Fruit fly (Drosophila melanogaster) whole organism, embryonic: ENCODE measurements around the gene pasi2.

Experiments
- Adf1 ChIP-seq: fragments of 200-800 bp; sonication (Bioruptor generic); IDR thresholded peaks from 2 replicates; pipeline ENCODE4 v1.3.6; 2022; ENCODE audit warnings: missing biosample characterization, missing genetic modification characterization
- Aef1 ChIP-seq: fragments of 200-800 bp; sonication (Bioruptor generic); IDR thresholded peaks from 3 replicates; pipeline ENCODE4 v1.3.6; 2022; ENCODE audit warnings: missing biosample characterization, missing genetic modification characterization
- Atf6 ChIP-seq: fragments of 200-800 bp; sonication (Bioruptor generic); IDR thresholded peaks from 2 replicates; pipeline ENCODE4 v1.3.6; 2022; ENCODE audit warnings: missing biosample characterization, missing genetic modification characterization
- BtbVII ChIP-seq: fragments of 200-800 bp; sonication (Bioruptor generic); optimal IDR thresholded peaks from 3 replicates; lab custom pipeline; 2017; ENCODE audit warnings: missing biosample characterization, mild to moderate bottlenecking, missing genetic modification characterization
- CG10979 ChIP-seq: fragments of 200-800 bp; sonication (Bioruptor generic); optimal IDR thresholded peaks from 2 replicates; lab custom pipeline; 2018; ENCODE audit warnings: missing biosample characterization, mild to moderate bottlenecking, missing genetic modification characterization, moderate library complexity
- CG12744 ChIP-seq: fragments of 200-800 bp; sonication (Bioruptor generic); optimal IDR thresholded peaks from 2 replicates; lab custom pipeline; 2016; ENCODE audit warnings: missing biosample characterization, missing genetic modification characterization
- CG13287 ChIP-seq: fragments of 200-800 bp; sonication (Bioruptor generic); IDR thresholded peaks from 2 replicates; pipeline ENCODE4 v1.3.6; 2022; ENCODE audit warnings: missing biosample characterization, missing genetic modification characterization; ENCODE audit not compliant: partially characterized antibody
- CG13624 ChIP-seq: fragments of 200-800 bp; sonication (Bioruptor generic); optimal IDR thresholded peaks from 2 replicates; lab custom pipeline; 2016; ENCODE audit warnings: missing biosample characterization, missing genetic modification characterization
- CG13894 ChIP-seq: fragments of 200-800 bp; sonication (Bioruptor generic); optimal IDR thresholded peaks from 3 replicates; lab custom pipeline; 2018; ENCODE audit warnings: missing biosample characterization, mild to moderate bottlenecking, missing genetic modification characterization, moderate library complexity
- CG15073 ChIP-seq: fragments of 200-800 bp; sonication (Bioruptor generic); optimal IDR thresholded peaks from 2 replicates; lab custom pipeline; 2016; ENCODE audit warnings: missing biosample characterization, missing genetic modification characterization
- CG17359 ChIP-seq: fragments of 200-800 bp; sonication (Bioruptor generic); optimal IDR thresholded peaks from 3 replicates; lab custom pipeline; 2018; ENCODE audit warnings: missing biosample characterization, mild to moderate bottlenecking, missing genetic modification characterization, moderate library complexity
- CG17612 ChIP-seq: fragments of 200-800 bp; sonication (Bioruptor generic); IDR thresholded peaks from 2 replicates; pipeline ENCODE4 v1.3.6; 2022; ENCODE audit warnings: missing biosample characterization, missing genetic modification characterization
- CG17829 ChIP-seq: fragments of 200-800 bp; optimal IDR thresholded peaks from 2 replicates; lab custom pipeline; 2019; ENCODE audit warnings: missing biosample characterization, mild to moderate bottlenecking, missing genetic modification characterization, moderate library complexity
- CG31224 ChIP-seq: fragments of 200-800 bp; sonication (Bioruptor generic); IDR thresholded peaks from 2 replicates; pipeline ENCODE4 v1.3.6; 2022; ENCODE audit warnings: missing biosample characterization, missing genetic modification characterization
- CG3163 ChIP-seq: fragments of 200-800 bp; sonication (Bioruptor generic); optimal IDR thresholded peaks from 3 replicates; lab custom pipeline; 2016; ENCODE audit warnings: missing biosample characterization, missing genetic modification characterization
- CG4820 ChIP-seq: fragments of 200-800 bp; sonication (Bioruptor generic); optimal IDR thresholded peaks from 3 replicates; lab custom pipeline; 2016; ENCODE audit warnings: missing biosample characterization, missing genetic modification characterization
- CG7271 ChIP-seq: fragments of 200-800 bp; sonication (Bioruptor generic); optimal IDR thresholded peaks from 2 replicates; lab custom pipeline; 2018; ENCODE audit warnings: missing biosample characterization, mild to moderate bottlenecking, missing genetic modification characterization, moderate library complexity
- CG7839 ChIP-seq: fragments of 200-800 bp; sonication (Bioruptor generic); optimal IDR thresholded peaks from 3 replicates; lab custom pipeline; 2018; ENCODE audit warnings: missing biosample characterization, mild to moderate bottlenecking, missing genetic modification characterization, moderate library complexity
- CG7963 ChIP-seq: fragments of 200-800 bp; sonication (Bioruptor generic); IDR thresholded peaks from 3 replicates; pipeline ENCODE4 v1.3.6; 2022; ENCODE audit warnings: missing biosample characterization, missing genetic modification characterization; ENCODE audit not compliant: partially characterized antibody
- CG8944 ChIP-seq: fragments of 200-800 bp; sonication (Bioruptor generic); optimal IDR thresholded peaks from 3 replicates; lab custom pipeline; 2016; ENCODE audit warnings: missing biosample characterization, missing genetic modification characterization
- CG9817 ChIP-seq: fragments of 200-800 bp; sonication (Bioruptor generic); optimal IDR thresholded peaks from 2 replicates; lab custom pipeline; 2018; ENCODE audit warnings: missing biosample characterization, mild to moderate bottlenecking, missing genetic modification characterization, moderate library complexity
- CHES-1-like ChIP-seq: fragments of 200-800 bp; sonication (Bioruptor generic); optimal IDR thresholded peaks from 2 replicates; lab custom pipeline; 2016; ENCODE audit warnings: missing biosample characterization, missing genetic modification characterization
- CTCF ChIP-seq: fragments of 200-800 bp; sonication (Bioruptor generic); optimal IDR thresholded peaks from 2 replicates; lab custom pipeline; 2017; ENCODE audit warnings: missing biosample characterization, mild to moderate bottlenecking, missing genetic modification characterization, moderate library complexity
- Camta ChIP-seq: fragments of 200-800 bp; sonication (Bioruptor generic); optimal IDR thresholded peaks from 2 replicates; lab custom pipeline; 2016; ENCODE audit warnings: missing biosample characterization, missing genetic modification characterization
- D19A ChIP-seq: fragments of 200-800 bp; optimal IDR thresholded peaks from 3 replicates; lab custom pipeline; 2019; ENCODE audit warnings: missing biosample characterization, mild to moderate bottlenecking, missing genetic modification characterization, moderate library complexity
- E2f1 ChIP-seq: fragments of 200-800 bp; sonication (Bioruptor generic); IDR thresholded peaks from 2 replicates; pipeline ENCODE4 v1.3.6; 2022; ENCODE audit warnings: missing biosample characterization, missing genetic modification characterization
- Ets65A ChIP-seq: fragments of 200-800 bp; sonication (Bioruptor generic); peaks from one replicate; lab custom pipeline; 2016; ENCODE audit warnings: missing biosample characterization, missing genetic modification characterization
- Hand ChIP-seq: fragments of 200-800 bp; sonication (Bioruptor generic); optimal IDR thresholded peaks from 2 replicates; lab custom pipeline; 2017; ENCODE audit warnings: mild to moderate bottlenecking, missing biosample characterization, missing genetic modification reagents, missing genetic modification characterization
- Max ChIP-seq: fragments of 200-800 bp; sonication (Bioruptor generic); optimal IDR thresholded peaks from 2 replicates; lab custom pipeline; 2016; ENCODE audit warnings: missing biosample characterization, mild to moderate bottlenecking, missing genetic modification characterization
- Mes4 ChIP-seq: fragments of 200-800 bp; sonication (Bioruptor generic); optimal IDR thresholded peaks from 2 replicates; lab custom pipeline; 2016; ENCODE audit warnings: missing biosample characterization, missing genetic modification characterization
- Oaz ChIP-seq: fragments of 200-800 bp; sonication (Bioruptor generic); IDR thresholded peaks from 2 replicates; pipeline ENCODE4 v1.3.6; 2022; ENCODE audit warnings: missing biosample characterization, missing genetic modification characterization
- Opbp ChIP-seq: fragments of 200-800 bp; sonication (Bioruptor generic); IDR thresholded peaks from 3 replicates; pipeline ENCODE4 v1.3.6; 2022; ENCODE audit warnings: missing biosample characterization, missing genetic modification characterization; ENCODE audit not compliant: partially characterized antibody
- al ChIP-seq: fragments of 200-800 bp; sonication (Bioruptor generic); IDR thresholded peaks from 2 replicates; pipeline ENCODE4 v1.3.6; 2022; ENCODE audit warnings: missing biosample characterization, missing genetic modification characterization
- btn ChIP-seq: fragments of 200-800 bp; sonication (Bioruptor generic); optimal IDR thresholded peaks from 2 replicates; lab custom pipeline; 2016; ENCODE audit warnings: missing biosample characterization, missing genetic modification characterization
- cg ChIP-seq: fragments of 200-800 bp; sonication (Bioruptor generic); optimal IDR thresholded peaks from 3 replicates; lab custom pipeline; 2019; ENCODE audit warnings: missing biosample characterization, mild to moderate bottlenecking, missing genetic modification characterization, moderate library complexity
- dpn ChIP-seq, 2 experiments: fragments of 200-800 bp; sonication (Bioruptor generic); optimal IDR thresholded peaks; 3 replicates each; lab custom pipeline; 2016; ENCODE audit warnings: missing biosample characterization in 2 of 2, missing genetic modification characterization in 2 of 2
- gsb ChIP-seq: fragments of 200-800 bp; sonication (Bioruptor generic); IDR thresholded peaks from 2 replicates; pipeline ENCODE4 v1.3.6; 2022; ENCODE audit warnings: missing biosample characterization, missing genetic modification characterization
- gsb-n ChIP-seq: fragments of 200-800 bp; sonication (Bioruptor generic); optimal IDR thresholded peaks from 3 replicates; lab custom pipeline; 2018; ENCODE audit warnings: missing biosample characterization, mild to moderate bottlenecking, missing genetic modification characterization
- her ChIP-seq: fragments of 200-800 bp; sonication (Bioruptor generic); optimal IDR thresholded peaks from 2 replicates; lab custom pipeline; 2016; ENCODE audit warnings: missing biosample characterization, missing genetic modification characterization
- knrl ChIP-seq: fragments of 200-800 bp; sonication (Bioruptor generic); IDR thresholded peaks from 3 replicates; pipeline ENCODE4 v1.3.6; 2022; ENCODE audit warnings: missing biosample characterization, missing genetic modification characterization; ENCODE audit not compliant: partially characterized antibody
- lmd ChIP-seq: fragments of 200-800 bp; sonication (Bioruptor generic); IDR thresholded peaks from 2 replicates; pipeline ENCODE4 v1.3.6; 2022; ENCODE audit warnings: missing biosample characterization, missing genetic modification characterization
- luna ChIP-seq: fragments of 200-800 bp; sonication (Bioruptor generic); optimal IDR thresholded peaks from 2 replicates; lab custom pipeline; 2016; ENCODE audit warnings: missing biosample characterization, missing genetic modification characterization
- nerfin-1 ChIP-seq: fragments of 200-800 bp; sonication (Bioruptor generic); optimal IDR thresholded peaks from 3 replicates; lab custom pipeline; 2019; ENCODE audit warnings: missing biosample characterization, mild to moderate bottlenecking, missing genetic modification characterization, moderate library complexity
- pan ChIP-seq, 4 experiments: fragments of >200 bp in 3 of 4; fragments of 200-800 bp in 1 of 4; sonication (Bioruptor generic) in 1 of 4; optimal IDR thresholded peaks in 3 of 4; IDR thresholded peaks in 1 of 4; 2 replicates each; pipeline versions ENCODE4 v1.3.6 to Lab custom; 2017 to 2022; ENCODE audit warnings: missing biosample characterization in 2 of 4, missing genetic modification characterization in 2 of 4, mixed read lengths in 1 of 4
- phol ChIP-seq: fragments of 200-800 bp; sonication (Bioruptor generic); optimal IDR thresholded peaks from 3 replicates; lab custom pipeline; 2018; ENCODE audit warnings: missing biosample characterization, mild to moderate bottlenecking, missing genetic modification characterization, moderate library complexity
- sens ChIP-seq: fragments of 200-800 bp; sonication (Bioruptor generic); peaks from one replicate; lab custom pipeline; 2016; ENCODE audit warnings: missing biosample characterization, missing genetic modification characterization
- slou ChIP-seq: fragments of 200-800 bp; sonication (Bioruptor generic); optimal IDR thresholded peaks from 3 replicates; lab custom pipeline; 2016; ENCODE audit warnings: missing biosample characterization, missing genetic modification characterization
- usp ChIP-seq: fragments of >200 bp; optimal IDR thresholded peaks from 2 replicates; lab custom pipeline; 2017; ENCODE audit warnings: missing biosample characterization, missing genetic modification characterization
- wek ChIP-seq: fragments of 200-800 bp; sonication (Bioruptor generic); optimal IDR thresholded peaks from 3 replicates; lab custom pipeline; 2018; ENCODE audit warnings: missing biosample characterization, mild to moderate bottlenecking, missing genetic modification characterization, moderate library complexity
- wor ChIP-seq: fragments of 200-800 bp; sonication (Bioruptor generic); IDR thresholded peaks from 2 replicates; pipeline ENCODE4 v1.3.6; 2022; ENCODE audit warnings: missing biosample characterization, missing genetic modification characterization

The pasi2 gene

DNA sequence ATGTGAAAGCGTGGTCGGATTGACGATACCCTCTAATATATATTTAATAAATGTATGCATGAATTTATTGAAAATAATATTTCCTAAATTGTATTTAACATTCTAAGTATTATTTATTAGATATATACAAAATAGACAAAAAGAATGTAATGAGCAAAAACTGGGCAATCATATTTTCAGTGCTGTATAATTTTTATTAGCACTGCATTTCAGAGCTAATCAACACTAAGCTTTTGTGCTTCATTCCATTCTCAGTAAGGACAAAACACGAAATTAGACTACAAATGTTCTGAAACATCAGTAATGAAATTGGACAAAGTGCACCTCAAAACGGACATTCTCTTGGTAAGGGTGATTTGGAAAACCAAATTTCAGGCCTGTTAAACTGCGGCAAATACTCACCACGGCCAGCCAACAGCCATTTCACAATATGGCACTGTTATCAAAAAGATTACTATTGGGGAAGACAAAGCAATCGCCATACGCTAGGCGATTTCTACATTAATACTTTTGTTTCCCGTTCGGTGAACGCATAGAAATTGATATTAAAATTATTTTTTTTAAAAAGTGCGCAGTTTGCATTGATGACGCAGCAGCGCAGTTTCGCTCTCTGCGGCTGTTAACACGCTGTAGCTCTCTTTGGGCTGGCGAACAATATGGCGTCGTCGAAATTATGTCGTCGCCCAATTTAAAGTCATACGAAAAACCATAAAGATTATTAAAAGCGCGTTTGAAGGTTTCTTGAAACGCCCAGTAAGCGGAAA, 5.6 kb downstream of the pasi2 start (continued):
- TF ChIP-seq CG8944 (GFP tag; lab: Kevin White, UChicago) (peak; percentile 61), CG13287 (GFP tag; lab: Robert Waterston, UW) (no peak), lmd (GFP tag; lab: Robert Waterston, UW) (peak; percentile 89), CG13624 (GFP tag; lab: Kevin White, UChicago) (peak; percentile 75), CG17612 (GFP tag; lab: Robert Waterston, UW) (peak; percentile 67), CG7839 (tag; lab: Kevin White, UChicago) (peak; percentile 93), pan (optimal IDR thresholded peaks at IDR 0.05; lab: Kevin White, UChicago) (peak in 1 of 2 experiments; percentile 24), pan (GFP tag; optimal IDR thresholded peaks at IDR 0.05 in 1 of 2, IDR thresholded peaks at IDR 0.05 in 1 of 2) (peak in 1 of 2 experiments; percentile 87), Camta (peak; percentile 51), Atf6 (peak; percentile 82), nerfin-1 (tag; lab: Kevin White, UChicago) (peak; percentile 83), al (GFP tag; lab: Robert Waterston, UW) (peak; percentile 83), Aef1 (GFP tag; lab: Robert Waterston, UW) (peak; percentile 80), phol (peak; percentile 88), usp (GFP tag; lab: Kevin White, UChicago) (no peak), D19A (peak; percentile 98), Ets65A (GFP tag; lab: Kevin White, UChicago) (peak; percentile 95), CG4820 (peak; percentile 82), CG15073 (GFP tag; lab: Kevin White, UChicago) (peak; percentile 35), CG12744 (GFP tag; lab: Kevin White, UChicago) (no peak), CG3163 (GFP tag; lab: Kevin White, UChicago) (peak; percentile 30), CHES-1-like (peak; percentile 61), gsb-n (tag; lab: Kevin White, UChicago) (peak; percentile 83), btn (GFP tag; lab: Kevin White, UChicago) (no peak), CG9817 (tag; lab: Kevin White, UChicago) (peak; percentile 84), luna (GFP tag; lab: Kevin White, UChicago) (peak; percentile 40), knrl (GFP tag; lab: Robert Waterston, UW) (no peak), Oaz (GFP tag; lab: Robert Waterston, UW) (peak; percentile 68), sens (GFP tag; lab: Kevin White, UChicago) (peak; percentile 69), CG10979 (tag; lab: Kevin White, UChicago) (peak; percentile 91), gsb (GFP tag; lab: Robert Waterston, UW) (peak; percentile 75), slou (GFP tag; lab: Kevin White, UChicago) (peak; percentile 69), CG7963 (GFP tag; lab: Robert Waterston, UW) (no peak), wor (GFP tag; lab: Robert Waterston, UW) (peak; percentile 65), CG7271 (tag; lab: Kevin White, UChicago) (peak; percentile 36), her (GFP tag; lab: Kevin White, UChicago) (peak; percentile 74), Mes4 (GFP tag; lab: Kevin White, UChicago) (no peak), CG31224 (peak; percentile 76), dpn (GFP tag; optimal IDR thresholded peaks at IDR 0.05; lab: Kevin White, UChicago) (peak; percentile 74 to 91), BtbVII (peak; percentile 86), Max (peak; percentile 83), CG17359 (tag; lab: Kevin White, UChicago) (peak; percentile 91), E2f1 (GFP tag; lab: Robert Waterston, UW) (peak; percentile 75), cg (GFP tag; lab: Kevin White, UChicago) (no peak), CG17829 (tag; lab: Kevin White, UChicago) (peak; percentile 93), CG13894 (tag; lab: Kevin White, UChicago) (peak; percentile 88), Adf1 (GFP tag; lab: Robert Waterston, UW) (peak; percentile 47), Hand (peak; percentile 81), wek (GFP tag; lab: Kevin White, UChicago) (peak; percentile 45), CTCF (GFP tag; lab: Kevin White, UChicago) (peak; percentile 41), Opbp (no peak)
